Fruit fly (Drosophila melanogaster) S2 (cell line): ENCODE measurements around the gene snf.

Source experiments
- CG8478 ChIP-seq: fragments of >200 bp; optimal IDR thresholded peaks from 2 replicates; lab custom pipeline; 2018
- CTCF ChIP-seq, 2 experiments: fragments of >200 bp; optimal IDR thresholded peaks; 2 replicates each; lab custom pipeline; 2018

snf gene

dm6 chrX:5308963-5309362 lies at the start of gene snf, which contains the start of gene Cdk7:
snf (plus strand) TSS chrX:5309242.
Cdk7 (minus strand) TSS chrX:5308983.
- no peak for TF ChIP-seq CTCF (optimal IDR thresholded peaks at IDR 0.05; lab: Kevin White, UChicago)
- no peak for TF ChIP-seq CG8478 (lab: Kevin White, UChicago)

dm6 chrX:5285835-5286234 lies 23.2 kb upstream of the snf start:
- TF ChIP-seq CTCF (optimal IDR thresholded peaks at IDR 0.05; lab: Kevin White, UChicago) (no peak), CG8478 (lab: Kevin White, UChicago) (no peak)

dm6 chrX:5286513-5286912 lies 22.5 kb upstream of the snf start:
- TF ChIP-seq CG8478 (lab: Kevin White, UChicago) (no peak), CTCF (optimal IDR thresholded peaks at IDR 0.05; lab: Kevin White, UChicago) (no peak)

dm6 chrX:5289692-5290091 lies 19.4 kb upstream of the snf start:
- no peak for TF ChIP-seq CG8478 (lab: Kevin White, UChicago)
- peak; percentile 71 to 88 for TF ChIP-seq CTCF (optimal IDR thresholded peaks at IDR 0.05; lab: Kevin White, UChicago)

- TF ChIP-seq CTCF (optimal IDR thresholded peaks at IDR 0.05; lab: Kevin White, UChicago) (no peak), CG8478 (lab: Kevin White, UChicago) (no peak)
Measured at dm6 chrX:5293141-5293540, 15.9 kb upstream of the snf start.

- TF ChIP-seq CG8478 (lab: Kevin White, UChicago), result no peak
- no peak for TF ChIP-seq CTCF (optimal IDR thresholded peaks at IDR 0.05; lab: Kevin White, UChicago)
Measured at dm6 chrX:5295766-5296165, 13.3 kb upstream of the snf start, which contains the start of gene CG42749. CG42749 (plus strand) TSS chrX:5296066.

dm6 chrX:5299957-5300356 lies 9.1 kb upstream of the snf start:
- no peak for TF ChIP-seq CG8478 (lab: Kevin White, UChicago)
- no peak for TF ChIP-seq CTCF (optimal IDR thresholded peaks at IDR 0.05; lab: Kevin White, UChicago)

- TF ChIP-seq CG8478 (lab: Kevin White, UChicago) (no peak), CTCF (optimal IDR thresholded peaks at IDR 0.05; lab: Kevin White, UChicago) (no peak)
Measured at dm6 chrX:5300623-5301283, 8.3 kb upstream of the snf start.

- TF ChIP-seq CTCF (optimal IDR thresholded peaks at IDR 0.05; lab: Kevin White, UChicago) (no peak), CG8478 (lab: Kevin White, UChicago) (no peak)
Measured at dm6 chrX:5305591-5305990, 3.5 kb upstream of the snf start, which contains the start of gene CG3323. CG3323 (minus strand) TSS chrX:5305691.

- TF ChIP-seq CG8478 (lab: Kevin White, UChicago), result no peak
- TF ChIP-seq CTCF (optimal IDR thresholded peaks at IDR 0.05; lab: Kevin White, UChicago), result no peak
Measured at dm6 chrX:5307317-5307716, 1.7 kb upstream of the snf start, which contains the start of gene CG17764. CG17764 (minus strand) TSS chrX:5307417.

dm6 chrX:5311838-5312339 lies 2.8 kb downstream of the snf start, which contains the start of the genes TrxT and dhd:
TrxT (minus strand) TSS chrX:5311888.
dhd (plus strand) TSS chrX:5312171.
- no peak for TF ChIP-seq CG8478 (lab: Kevin White, UChicago)
- no peak for TF ChIP-seq CTCF (optimal IDR thresholded peaks at IDR 0.05; lab: Kevin White, UChicago)

dm6 chrX:5312958-5313357 lies 3.9 kb downstream of the snf start, which contains the start of gene CG4198:
CG4198 (plus strand) TSS chrX:5313258.
- TF ChIP-seq CTCF (optimal IDR thresholded peaks at IDR 0.05; lab: Kevin White, UChicago) (no peak), CG8478 (lab: Kevin White, UChicago) (no peak)

- TF ChIP-seq CG8478 (lab: Kevin White, UChicago), result no peak
- TF ChIP-seq CTCF (optimal IDR thresholded peaks at IDR 0.05; lab: Kevin White, UChicago), result no peak
Measured at dm6 chrX:5317170-5317569, 8.1 kb downstream of the snf start, which contains the start of the genes CG15930 and Sas10. CG15930 (minus strand) TSS chrX:5317295. Sas10 (plus strand) TSS chrX:5317409.

- peak in 1 of 2 experiments; percentile 8 for TF ChIP-seq CTCF (optimal IDR thresholded peaks at IDR 0.05; lab: Kevin White, UChicago)
- no peak for TF ChIP-seq CG8478 (lab: Kevin White, UChicago)
Measured at dm6 chrX:5322459-5322883, 13.4 kb downstream of the snf start, which contains the start of gene Rnp4F. Rnp4F (minus strand) TSS chrX:5322696.

dm6 chrX:5323636-5324035 lies 14.6 kb downstream of the snf start, which contains the start of gene Mcm3:
Mcm3 (plus strand) TSS chrX:5323855.
- no peak for TF ChIP-seq CTCF (optimal IDR thresholded peaks at IDR 0.05; lab: Kevin White, UChicago)
- no peak for TF ChIP-seq CG8478 (lab: Kevin White, UChicago)
